Fruit fly (Drosophila melanogaster): ENCODE data around the gene CG12541.
A peak's percentile ranks its signal among the peaks of the same experiment; 100 is the strongest.

The CG12541 gene

DNA sequence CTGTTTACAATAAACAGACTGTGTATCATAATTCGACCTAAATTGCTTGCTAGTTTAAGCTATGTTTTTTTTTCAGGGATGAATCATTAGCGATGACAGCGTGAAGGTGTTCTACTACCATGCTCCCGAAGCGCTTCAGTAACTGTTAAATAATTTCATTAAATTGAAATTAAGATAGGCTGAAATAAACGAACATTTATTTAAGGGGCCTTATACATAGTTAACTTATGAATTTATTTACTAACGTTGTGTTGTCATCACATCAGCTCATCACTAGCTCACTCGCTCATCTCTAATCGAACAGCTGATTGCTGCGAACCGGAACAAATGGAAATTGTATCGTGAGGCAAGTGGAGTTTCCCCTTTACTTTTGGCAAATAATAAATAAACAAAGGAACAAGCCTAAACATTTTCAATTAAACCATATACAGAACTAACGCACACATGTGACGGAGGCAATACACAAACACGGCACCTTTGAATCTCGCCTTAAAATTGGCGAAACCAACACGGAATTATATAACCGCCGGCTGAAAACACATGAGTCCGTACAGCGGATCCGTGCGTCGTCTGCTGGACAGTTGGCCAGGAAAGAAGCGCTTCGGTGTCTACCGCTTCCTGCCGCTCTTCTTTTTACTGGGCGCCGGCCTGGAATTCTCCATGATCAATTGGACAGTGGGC is 54.6 kb downstream of the CG12541 start, which contains the start of the genes cm, sloth1 and sloth2 (continued):
- TF ChIP-seq CG15696 (tag; optimal IDR thresholded peaks at IDR 0.05) (peak; percentile 87), sim (GFP tag; IDR thresholded peaks at IDR 0.05) (no peak), CG10267 (tag; optimal IDR thresholded peaks at IDR 0.05) (peak; percentile 77), yki (optimal IDR thresholded peaks at IDR 0.05) (no peak), chinmo (GFP tag; IDR thresholded peaks at IDR 0.05; ENCODE audit: partially characterized antibody) (0 out of 4 replicates have a peak, but pooled peaks have one; percentile 42), CG9797 (GFP tag; optimal IDR thresholded peaks at IDR 0.05) (peak; percentile 11), CG13287 (GFP tag; IDR thresholded peaks at IDR 0.05; ENCODE audit: partially characterized antibody) (peak; percentile 94), hth (optimal IDR thresholded peaks at IDR 0.05) (no peak), CG8765 (GFP tag; IDR thresholded peaks at IDR 0.05) (peak; percentile 81), pan (optimal IDR thresholded peaks at IDR 0.05) (no peak), pan (GFP tag; optimal IDR thresholded peaks at IDR 0.05 in 1 of 2, IDR thresholded peaks at IDR 0.05 in 1 of 2) (peak in 1 of 2 experiments; percentile 88), CG8924 (tag; optimal IDR thresholded peaks at IDR 0.05) (peak; percentile 86), nerfin-2 (GFP tag; IDR thresholded peaks at IDR 0.05; ENCODE audit: partially characterized antibody) (peak; percentile 69), CG43689 (GFP tag; IDR thresholded peaks at IDR 0.05) (peak; percentile 68; the same call in 1 of the 2 replicates), Bteb2 (GFP tag; optimal IDR thresholded peaks at IDR 0.05) (peak; percentile 87), tap (tag; optimal IDR thresholded peaks at IDR 0.05) (peak; percentile 73), pita (GFP tag; optimal IDR thresholded peaks at IDR 0.05) (no peak), amos (GFP tag; IDR thresholded peaks at IDR 0.05; ENCODE audit: partially characterized antibody) (peak; percentile 79), CG12744 (GFP tag; optimal IDR thresholded peaks at IDR 0.05) (peak; percentile 79), Atf3 (GFP tag; optimal IDR thresholded peaks at IDR 0.05) (peak; percentile 78), CG17361 (GFP tag; IDR thresholded peaks at IDR 0.05) (peak; percentile 73), tgo (GFP tag; IDR thresholded peaks at IDR 0.05) (peak; percentile 85), klu (GFP tag; IDR thresholded peaks at IDR 0.05) (peak; percentile 74), CG18764 (GFP tag; optimal IDR thresholded peaks at IDR 0.05) (peak; percentile 69), Atf-2 (GFP tag; optimal IDR thresholded peaks at IDR 0.05) (peak; percentile 82), CG31224 (GFP tag; IDR thresholded peaks at IDR 0.05) (peak; percentile 72), CG16863 (GFP tag; optimal IDR thresholded peaks at IDR 0.05) (peak; percentile 86), Ada2b (GFP tag; IDR thresholded peaks at IDR 0.05) (peak; percentile 86), lbe (GFP tag; optimal IDR thresholded peaks at IDR 0.05) (peak; percentile 57), bbx (GFP tag; IDR thresholded peaks at IDR 0.05; ENCODE audit: partially characterized antibody) (peak; percentile 75), jing (GFP tag; optimal IDR thresholded peaks at IDR 0.05) (peak; percentile 70), Abd-B (GFP tag; optimal IDR thresholded peaks at IDR 0.05) (peak; percentile 75), CG5953 (GFP tag; IDR thresholded peaks at IDR 0.05) (peak; percentile 82), CG42726 (GFP tag; IDR thresholded peaks at IDR 0.05; ENCODE audit: partially characterized antibody) (peak; percentile 64), jumu (GFP tag; optimal IDR thresholded peaks at IDR 0.05) (peak; percentile 82), BtbVII (GFP tag; optimal IDR thresholded peaks at IDR 0.05) (peak; percentile 40), CG9817 (tag; optimal IDR thresholded peaks at IDR 0.05) (peak; percentile 90), CG8281 (tag; optimal IDR thresholded peaks at IDR 0.05) (peak; percentile 51), CG13624 (GFP tag; optimal IDR thresholded peaks at IDR 0.05) (peak; percentile 83), CG3838 (GFP tag; optimal IDR thresholded peaks at IDR 0.05) (peak; percentile 72), dan (GFP tag; IDR thresholded peaks at IDR 0.05) (peak; percentile 53; the same call in 1 of the 2 replicates), HmgD (GFP tag; optimal IDR thresholded peaks at IDR 0.05) (peak; percentile 62), Asciz (GFP tag; optimal IDR thresholded peaks at IDR 0.05) (peak; percentile 51), CG10321 (GFP tag; IDR thresholded peaks at IDR 0.05) (0 out of 2 replicates have a peak, but pooled peaks have one; percentile 56), CG15479 (GFP tag; optimal IDR thresholded peaks at IDR 0.05) (no peak), caup (GFP tag; optimal IDR thresholded peaks at IDR 0.05; ENCODE audit: severe bottlenecking) (peak; percentile 75), Gsc (GFP tag; IDR thresholded peaks at IDR 0.05) (0 out of 2 replicates have a peak, but pooled peaks have one; percentile 9), CG7786 (GFP tag; optimal IDR thresholded peaks at IDR 0.05) (peak; percentile 90), pzg (GFP tag; optimal IDR thresholded peaks at IDR 0.05) (peak; percentile 53)

All from whole organism, embryonic.